Fruit fly (Drosophila melanogaster) whole organism, embryonic: ENCODE measurements around the gene Vsx1.

Experiments
- ATbp ChIP-seq: fragments of 200-800 bp; sonication (Bioruptor generic); optimal IDR thresholded peaks from 2 replicates; lab custom pipeline; 2017; ENCODE audit warnings: missing biosample characterization, mild to moderate bottlenecking, missing genetic modification characterization, missing genetic modification reagents
- Asciz ChIP-seq: fragments of 200-800 bp; sonication (Bioruptor generic); optimal IDR thresholded peaks from 2 replicates; lab custom pipeline; 2017; ENCODE audit warnings: missing biosample characterization, mild to moderate bottlenecking, missing genetic modification characterization, missing genetic modification reagents
- BEAF-32 ChIP-seq: fragments of 200-800 bp; sonication (Bioruptor generic); optimal IDR thresholded peaks from 3 replicates; lab custom pipeline; 2017; ENCODE audit warnings: missing biosample characterization, missing genetic modification characterization, mild to moderate bottlenecking, moderate library complexity, missing genetic modification reagents
- Bteb2 ChIP-seq: fragments of 200-800 bp; sonication (Bioruptor generic); optimal IDR thresholded peaks from 2 replicates; lab custom pipeline; 2016; ENCODE audit warnings: missing biosample characterization, missing genetic modification characterization
- C15 ChIP-seq: fragments of 200-800 bp; sonication (Bioruptor generic); IDR thresholded peaks from 3 replicates; pipeline ENCODE4 v1.3.6; 2022; ENCODE audit warnings: missing biosample characterization, missing genetic modification characterization
- CG10431 ChIP-seq: fragments of 200-800 bp; sonication (Bioruptor generic); optimal IDR thresholded peaks from 3 replicates; lab custom pipeline; 2018; ENCODE audit warnings: missing biosample characterization, mild to moderate bottlenecking, missing genetic modification characterization
- CG11085 ChIP-seq: fragments of 200-800 bp; sonication (Bioruptor generic); IDR thresholded peaks from 2 replicates; pipeline ENCODE4 v1.3.6; 2022; ENCODE audit warnings: missing biosample characterization, missing genetic modification characterization
- CG11093 ChIP-seq: fragments of 200-800 bp; sonication (Bioruptor generic); IDR thresholded peaks from 3 replicates; pipeline ENCODE4 v1.3.6; 2022; ENCODE audit warnings: missing biosample characterization, missing genetic modification characterization
- CG12299 ChIP-seq: fragments of 200-800 bp; sonication (Bioruptor generic); optimal IDR thresholded peaks from 2 replicates; lab custom pipeline; 2018; ENCODE audit warnings: missing biosample characterization, mild to moderate bottlenecking, missing genetic modification characterization
- CG13287 ChIP-seq: fragments of 200-800 bp; sonication (Bioruptor generic); IDR thresholded peaks from 2 replicates; pipeline ENCODE4 v1.3.6; 2022; ENCODE audit warnings: missing biosample characterization, missing genetic modification characterization; ENCODE audit not compliant: partially characterized antibody
- CG14667 ChIP-seq: fragments of 200-800 bp; sonication (Bioruptor generic); IDR thresholded peaks from 2 replicates; pipeline ENCODE4 v1.3.6; 2022; ENCODE audit warnings: missing biosample characterization, missing genetic modification characterization
- CG15073 ChIP-seq: fragments of 200-800 bp; sonication (Bioruptor generic); optimal IDR thresholded peaks from 2 replicates; lab custom pipeline; 2016; ENCODE audit warnings: missing biosample characterization, missing genetic modification characterization
- CG15479 ChIP-seq: fragments of 200-800 bp; sonication (Bioruptor generic); optimal IDR thresholded peaks from 3 replicates; lab custom pipeline; 2019; ENCODE audit warnings: missing biosample characterization, mild to moderate bottlenecking, missing genetic modification characterization, moderate library complexity
- CG1792 ChIP-seq: fragments of 200-800 bp; sonication (Bioruptor generic); optimal IDR thresholded peaks from 2 replicates; lab custom pipeline; 2016; ENCODE audit warnings: missing biosample characterization, missing genetic modification characterization
- CG18476 ChIP-seq: fragments of 200-800 bp; sonication (Bioruptor generic); optimal IDR thresholded peaks from 2 replicates; lab custom pipeline; 2016; ENCODE audit warnings: missing biosample characterization, mild to moderate bottlenecking, missing genetic modification characterization
- CG2129 ChIP-seq: fragments of 200-800 bp; sonication (Bioruptor generic); IDR thresholded peaks from 2 replicates; pipeline ENCODE4 v1.3.6; 2022; ENCODE audit warnings: missing biosample characterization, missing genetic modification characterization; ENCODE audit not compliant: partially characterized antibody
- CG33213 ChIP-seq: fragments of 200-800 bp; sonication (Bioruptor generic); optimal IDR thresholded peaks from 3 replicates; lab custom pipeline; 2016; ENCODE audit warnings: missing biosample characterization, missing genetic modification characterization
- CG6765 ChIP-seq: fragments of 200-800 bp; sonication (Bioruptor generic); optimal IDR thresholded peaks from 3 replicates; lab custom pipeline; 2017; ENCODE audit warnings: missing biosample characterization, mild to moderate bottlenecking, missing genetic modification characterization
- Chrac-16 ChIP-seq: fragments of 200-800 bp; sonication (Bioruptor generic); optimal IDR thresholded peaks from 3 replicates; lab custom pipeline; 2016; ENCODE audit warnings: missing biosample characterization, missing genetic modification characterization
- Dek ChIP-seq: fragments of 200-800 bp; sonication (Bioruptor generic); optimal IDR thresholded peaks from 3 replicates; lab custom pipeline; 2019; ENCODE audit warnings: missing biosample characterization, mild to moderate bottlenecking, missing genetic modification characterization, moderate library complexity
- E2f2 ChIP-seq: fragments of 200-800 bp; sonication (Bioruptor generic); IDR thresholded peaks from 2 replicates; pipeline ENCODE4 v1.3.6; 2022; ENCODE audit warnings: missing biosample characterization, missing genetic modification characterization
- Ets97D ChIP-seq: fragments of 200-800 bp; sonication (Bioruptor generic); optimal IDR thresholded peaks from 3 replicates; lab custom pipeline; 2016; ENCODE audit warnings: missing biosample characterization, missing genetic modification characterization
- GATAe ChIP-seq: fragments of 200-800 bp; sonication (Bioruptor generic); conservative IDR thresholded peaks from 2 replicates; pipeline ENCODE4 v1.3.6; 2022; ENCODE audit warnings: missing biosample characterization, missing genetic modification characterization
- Hand ChIP-seq: fragments of 200-800 bp; sonication (Bioruptor generic); optimal IDR thresholded peaks from 2 replicates; lab custom pipeline; 2017; ENCODE audit warnings: mild to moderate bottlenecking, missing biosample characterization, missing genetic modification reagents, missing genetic modification characterization
- Hey ChIP-seq: fragments of 200-800 bp; sonication (Bioruptor generic); optimal IDR thresholded peaks from 3 replicates; lab custom pipeline; 2018; ENCODE audit warnings: missing biosample characterization, mild to moderate bottlenecking, missing genetic modification characterization
- Hmr ChIP-seq: fragments of 200-800 bp; sonication (Bioruptor generic); optimal IDR thresholded peaks from 3 replicates; lab custom pipeline; 2017; ENCODE audit warnings: mild to moderate bottlenecking, missing biosample characterization, missing genetic modification reagents, missing genetic modification characterization
- Lhr ChIP-seq: fragments of 200-800 bp; sonication (Bioruptor generic); optimal IDR thresholded peaks from 3 replicates; lab custom pipeline; 2017; ENCODE audit warnings: mild to moderate bottlenecking, missing biosample characterization, missing genetic modification reagents, missing genetic modification characterization
- MTF-1 ChIP-seq: fragments of 200-800 bp; sonication (Bioruptor generic); optimal IDR thresholded peaks from 2 replicates; lab custom pipeline; 2018; ENCODE audit warnings: missing biosample characterization, mild to moderate bottlenecking, missing genetic modification characterization, borderline replicate concordance
- NC2α ChIP-seq: fragments of 200-800 bp; sonication (Bioruptor generic); optimal IDR thresholded peaks from 2 replicates; lab custom pipeline; 2016; ENCODE audit warnings: missing biosample characterization, missing genetic modification characterization
- PHDP ChIP-seq: fragments of 200-800 bp; sonication (Bioruptor generic); optimal IDR thresholded peaks from 3 replicates; lab custom pipeline; 2018; ENCODE audit warnings: missing biosample characterization, mild to moderate bottlenecking, missing genetic modification characterization, moderate library complexity
- Taf1 ChIP-seq: fragments of 200-800 bp; sonication (Bioruptor generic); IDR thresholded peaks from 2 replicates; pipeline ENCODE4 v1.3.6; 2022; ENCODE audit warnings: missing biosample characterization, missing genetic modification characterization
- Vsx1 ChIP-seq: fragments of 200-800 bp; sonication (Bioruptor generic); optimal IDR thresholded peaks from 2 replicates; lab custom pipeline; 2017; ENCODE audit warnings: missing biosample characterization, mild to moderate bottlenecking, missing genetic modification characterization, missing genetic modification reagents
- ac ChIP-seq: fragments of 200-800 bp; sonication (Bioruptor generic); optimal IDR thresholded peaks from 3 replicates; lab custom pipeline; 2017; ENCODE audit warnings: missing biosample characterization, mild to moderate bottlenecking, missing genetic modification characterization
- cg ChIP-seq: fragments of 200-800 bp; sonication (Bioruptor generic); optimal IDR thresholded peaks from 3 replicates; lab custom pipeline; 2019; ENCODE audit warnings: missing biosample characterization, mild to moderate bottlenecking, missing genetic modification characterization, moderate library complexity
- chm ChIP-seq: fragments of 200-800 bp; sonication (Bioruptor generic); IDR thresholded peaks from 2 replicates; pipeline ENCODE4 v1.3.6; 2022; ENCODE audit warnings: missing biosample characterization, missing genetic modification characterization
- crp ChIP-seq, 2 experiments: fragments of 200-800 bp; sonication (Bioruptor generic); optimal IDR thresholded peaks; 2 replicates in 1 of 2; 3 replicates in 1 of 2; lab custom pipeline; 2017; ENCODE audit warnings: missing biosample characterization in 2 of 2, missing genetic modification characterization in 2 of 2, mild to moderate bottlenecking in 1 of 2, moderate library complexity in 1 of 2
- eyg ChIP-seq: fragments of 200-800 bp; sonication (Bioruptor generic); optimal IDR thresholded peaks from 3 replicates; lab custom pipeline; 2016; ENCODE audit warnings: missing biosample characterization, missing genetic modification characterization
- fd102C ChIP-seq: fragments of 200-800 bp; sonication (Bioruptor generic); optimal IDR thresholded peaks from 2 replicates; lab custom pipeline; 2018; ENCODE audit warnings: missing biosample characterization, mild to moderate bottlenecking, missing genetic modification characterization, moderate library complexity
- ftz-f1 ChIP-seq: fragments of 200-800 bp; sonication (Bioruptor generic); optimal IDR thresholded peaks from 2 replicates; lab custom pipeline; 2016; ENCODE audit warnings: missing biosample characterization, missing genetic modification characterization
- grn ChIP-seq: fragments of 200-800 bp; sonication (Bioruptor generic); optimal IDR thresholded peaks from 3 replicates; lab custom pipeline; 2017; ENCODE audit warnings: missing biosample characterization, missing genetic modification characterization
- gt ChIP-seq: fragments of 200-800 bp; sonication (Bioruptor generic); IDR thresholded peaks from 2 replicates; pipeline ENCODE4 v1.3.6; 2022; ENCODE audit warnings: missing biosample characterization, missing genetic modification characterization
- nau ChIP-seq: fragments of 200-800 bp; sonication (Bioruptor generic); optimal IDR thresholded peaks from 3 replicates; lab custom pipeline; 2017; ENCODE audit warnings: missing biosample characterization, mild to moderate bottlenecking, missing genetic modification characterization, missing genetic modification reagents
- nerfin-1 ChIP-seq: fragments of 200-800 bp; sonication (Bioruptor generic); optimal IDR thresholded peaks from 3 replicates; lab custom pipeline; 2019; ENCODE audit warnings: missing biosample characterization, mild to moderate bottlenecking, missing genetic modification characterization, moderate library complexity
- nmo ChIP-seq: fragments of 200-800 bp; sonication (Bioruptor generic); optimal IDR thresholded peaks from 2 replicates; lab custom pipeline; 2018; ENCODE audit warnings: missing biosample characterization, mild to moderate bottlenecking, missing genetic modification characterization, moderate library complexity
- rib ChIP-seq: fragments of 200-800 bp; sonication (Bioruptor generic); IDR thresholded peaks from 2 replicates; pipeline ENCODE4 v1.3.6; 2022; ENCODE audit warnings: missing biosample characterization, missing genetic modification characterization
- schlank ChIP-seq: fragments of 200-800 bp; sonication (Bioruptor generic); optimal IDR thresholded peaks from 2 replicates; lab custom pipeline; 2018; ENCODE audit warnings: missing biosample characterization, mild to moderate bottlenecking, missing genetic modification characterization
- sisA ChIP-seq: fragments of 200-800 bp; sonication (Bioruptor generic); IDR thresholded peaks from 2 replicates; pipeline ENCODE4 v1.3.6; 2022; ENCODE audit warnings: missing biosample characterization, missing genetic modification characterization
- stc ChIP-seq: fragments of 200-800 bp; sonication (Bioruptor generic); IDR thresholded peaks from 2 replicates; pipeline ENCODE4 v1.3.6; 2022; ENCODE audit warnings: missing biosample characterization, missing genetic modification characterization
- tll ChIP-seq, 2 experiments: fragments of 200-800 bp in 1 of 2; fragments of >200 bp in 1 of 2; sonication (Bioruptor generic) in 1 of 2; optimal IDR thresholded peaks; 2 replicates each; lab custom pipeline; 2017 to 2019; ENCODE audit warnings: missing biosample characterization in 2 of 2, missing genetic modification characterization in 2 of 2, mild to moderate bottlenecking in 1 of 2, moderate library complexity in 1 of 2
- unc-4 ChIP-seq: fragments of 200-800 bp; sonication (Bioruptor generic); IDR thresholded peaks from 2 replicates; pipeline ENCODE4 v1.3.6; 2022; ENCODE audit warnings: missing biosample characterization, missing genetic modification characterization; ENCODE audit not compliant: partially characterized antibody

Gene Vsx1

DNA sequence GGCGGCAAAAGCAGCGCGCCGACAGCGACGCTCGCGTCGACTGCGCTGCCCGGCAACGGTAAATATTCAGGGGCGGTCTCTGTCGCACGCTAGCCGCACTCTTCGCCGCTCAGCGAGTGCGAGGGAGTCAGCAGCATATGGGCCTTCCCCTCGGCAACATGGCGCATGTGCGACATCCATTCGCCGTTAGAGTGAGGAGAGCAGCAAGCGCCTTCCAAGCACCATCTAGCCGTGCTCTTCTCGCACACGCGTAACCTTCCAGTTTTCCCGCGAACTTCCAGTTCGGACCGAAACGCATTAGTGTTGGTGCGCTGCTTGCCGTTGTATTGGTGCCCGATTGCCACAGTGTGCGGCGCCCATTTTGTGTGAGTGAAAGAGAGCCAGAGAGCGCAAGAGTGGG is 33.6 kb upstream of the Vsx1 start (continued):
- no peak for TF ChIP-seq eyg (GFP tag; lab: Kevin White, UChicago)
- TF ChIP-seq nmo (GFP tag; lab: Kevin White, UChicago) = peak; percentile 63
- TF ChIP-seq stc (GFP tag; lab: Robert Waterston, UW) = no peak
- TF ChIP-seq Chrac-16 (GFP tag; lab: Kevin White, UChicago) = no peak
- TF ChIP-seq CG6765 = no peak
- TF ChIP-seq CG13287 = no peak; the same call in 1 of the 2 replicates
- no peak for TF ChIP-seq NC2α
- no peak for TF ChIP-seq schlank (tag; lab: Kevin White, UChicago)
- peak; percentile 81 for TF ChIP-seq ftz-f1 (GFP tag; lab: Kevin White, UChicago)
- TF ChIP-seq Hey (tag; lab: Kevin White, UChicago) = no peak
- TF ChIP-seq ATbp (GFP tag; lab: Kevin White, UChicago) = no peak
- no peak for TF ChIP-seq CG12299 (tag; lab: Kevin White, UChicago)
- TF ChIP-seq crp (GFP tag; optimal IDR thresholded peaks at IDR 0.05; lab: Kevin White, UChicago) = no peak
- TF ChIP-seq tll (GFP tag; optimal IDR thresholded peaks at IDR 0.05; lab: Kevin White, UChicago) = peak; percentile 22 to 97
- TF ChIP-seq CG11085 (GFP tag; lab: Robert Waterston, UW) = no peak
- no peak for TF ChIP-seq CG11093 (GFP tag; lab: Robert Waterston, UW)
- no peak for TF ChIP-seq Bteb2 (GFP tag; lab: Kevin White, UChicago)
- peak; percentile 68 for TF ChIP-seq CG15479 (GFP tag; lab: Kevin White, UChicago)
- TF ChIP-seq CG1792 (GFP tag; lab: Kevin White, UChicago) = no peak
- TF ChIP-seq ac = no peak
- no peak for TF ChIP-seq gt (GFP tag; lab: Robert Waterston, UW)
- peak; percentile 1 for TF ChIP-seq Ets97D (GFP tag; lab: Kevin White, UChicago)
- TF ChIP-seq CG15073 (GFP tag; lab: Kevin White, UChicago) = no peak
- no peak for TF ChIP-seq grn (GFP tag; lab: Kevin White, UChicago)
- TF ChIP-seq CG18476 = no peak
- no peak for TF ChIP-seq nerfin-1 (tag; lab: Kevin White, UChicago)
- no peak for TF ChIP-seq Vsx1 (GFP tag; lab: Kevin White, UChicago)
- TF ChIP-seq Hmr (GFP tag; lab: Kevin White, UChicago) = no peak
- TF ChIP-seq Dek (tag; lab: Kevin White, UChicago) = no peak
- TF ChIP-seq nau (GFP tag; lab: Kevin White, UChicago) = no peak
- TF ChIP-seq Hand (GFP tag; lab: Kevin White, UChicago) = no peak
- TF ChIP-seq rib (GFP tag; lab: Robert Waterston, UW) = peak; percentile 61; the same call in 1 of the 2 replicates
- no peak for TF ChIP-seq GATAe
- TF ChIP-seq CG10431 (GFP tag; lab: Kevin White, UChicago) = no peak
- no peak for TF ChIP-seq Lhr (GFP tag; lab: Kevin White, UChicago)
- TF ChIP-seq chm (GFP tag; lab: Robert Waterston, UW) = no peak
- no peak for TF ChIP-seq Asciz
- TF ChIP-seq CG2129 (GFP tag; lab: Robert Waterston, UW) = no peak
- TF ChIP-seq PHDP = no peak
- TF ChIP-seq CG33213 = no peak
- no peak for TF ChIP-seq fd102C (GFP tag; lab: Kevin White, UChicago)
- TF ChIP-seq BEAF-32 (GFP tag; lab: Kevin White, UChicago) = no peak
- no peak for TF ChIP-seq C15 (GFP tag; lab: Robert Waterston, UW)
- TF ChIP-seq unc-4 = no peak
- TF ChIP-seq cg (GFP tag; lab: Kevin White, UChicago) = peak; percentile 99
- TF ChIP-seq sisA (GFP tag; lab: Robert Waterston, UW) = no peak
- no peak for TF ChIP-seq E2f2 (GFP tag; lab: Robert Waterston, UW)
- no peak for TF ChIP-seq MTF-1 (GFP tag; lab: Kevin White, UChicago)
- no peak for TF ChIP-seq CG14667 (GFP tag; lab: Robert Waterston, UW)
- TF ChIP-seq Taf1 (GFP tag; lab: Robert Waterston, UW) = no peak
